Worm (Caenorhabditis elegans): ENCODE measurements around the gene ZK228.1.

DNA sequence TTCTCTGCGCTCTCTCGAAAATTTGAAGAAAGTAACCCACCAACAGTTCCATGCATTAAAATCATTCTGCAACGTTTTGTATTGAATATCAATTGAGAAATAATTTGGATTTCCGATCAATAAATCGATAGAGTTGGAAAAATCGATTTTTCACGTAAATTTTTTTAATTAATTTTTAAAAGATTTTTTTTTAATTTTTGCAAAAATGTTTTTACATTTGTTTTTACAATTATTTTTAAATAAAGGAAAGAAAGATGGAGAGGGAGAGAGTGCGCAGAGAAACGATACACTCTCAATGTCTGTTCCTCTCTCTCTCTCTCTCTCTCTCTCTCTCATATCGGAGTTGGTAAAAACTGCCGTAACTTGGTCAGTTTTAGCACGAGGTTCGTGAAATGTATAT lies 18.7 kb upstream of the ZK228.1 start, which contains the start of gene ZK262.19:
- TF ChIP-seq flt-1 (GFP tag; IDR thresholded peaks at IDR 0.05) (no peak), cog-1 (tag; optimal IDR thresholded peaks at IDR 0.05) (no peak), T22C8.4 (GFP tag; IDR thresholded peaks at IDR 0.05) (no peak), ref-1 (GFP tag; conservative IDR thresholded peaks at IDR 0.05) (no peak), med-1 (GFP tag; optimal IDR thresholded peaks at IDR 0.05; ENCODE audit: insufficient read depth) (no peak), ztf-29 (GFP tag; IDR thresholded peaks at IDR 0.05) (no peak), klf-2 (GFP tag; conservative IDR thresholded peaks at IDR 0.05) (no peak)
